Worm (Caenorhabditis elegans) whole organism, young adult: Measurements from ENCODE around the gene str-169.

ENCODE experiments used
- B0336.3 ChIP-seq: fragments of 200-800 bp; sonication (Bioruptor generic); IDR thresholded peaks from 2 replicates; pipeline ENCODE4 v1.3.6; 2022; ENCODE audit warnings: missing genetic modification characterization, missing compliant biosample characterization
- D2030.7 ChIP-seq: fragments of 200-800 bp; sonication (Bioruptor generic); IDR thresholded peaks from 2 replicates; pipeline ENCODE4 v1.3.6; 2022; ENCODE audit warnings: missing genetic modification reagents, missing genetic modification characterization, missing compliant biosample characterization
- F10E7.11 ChIP-seq: sonication (generic microtip); optimal IDR thresholded peaks from 2 replicates; lab custom pipeline; 2017; ENCODE audit warnings: mild to moderate bottlenecking, missing genetic modification characterization, moderate library complexity, missing compliant biosample characterization
- F23B12.7 ChIP-seq: sonication (generic microtip); optimal IDR thresholded peaks from 2 replicates; lab custom pipeline; 2017; ENCODE audit warnings: missing genetic modification characterization, mild to moderate bottlenecking, missing compliant biosample characterization, antibody characterized with exemption, moderate library complexity; ENCODE audit not compliant: insufficient read depth
- F33H1.4 ChIP-seq: fragments of 200-800 bp; sonication (Bioruptor generic); IDR thresholded peaks from 2 replicates; pipeline ENCODE4 v1.3.6; 2022; ENCODE audit warnings: missing genetic modification reagents, missing genetic modification characterization, missing compliant biosample characterization
- F37B4.10 ChIP-seq: fragments of 200-800 bp; sonication (Bioruptor generic); IDR thresholded peaks from 2 replicates; pipeline ENCODE4 v1.3.6; 2022; ENCODE audit warnings: missing genetic modification characterization, missing compliant biosample characterization
- F49E8.2 ChIP-seq: sonication (generic microtip); optimal IDR thresholded peaks from 3 replicates; lab custom pipeline; 2017; ENCODE audit warnings: missing genetic modification characterization, mild to moderate bottlenecking, missing compliant biosample characterization, antibody characterized with exemption, moderate library complexity; ENCODE audit not compliant: insufficient read depth
- F57C9.4 ChIP-seq: sonication (generic microtip); optimal IDR thresholded peaks from 2 replicates; lab custom pipeline; 2017; ENCODE audit warnings: mild to moderate bottlenecking, missing genetic modification characterization, missing compliant biosample characterization
- Y53G8AR.9 ChIP-seq: fragments of 200-800 bp; sonication (Bioruptor generic); conservative IDR thresholded peaks from 2 replicates; pipeline ENCODE4 v1.3.6; 2022; ENCODE audit warnings: missing genetic modification reagents, missing genetic modification characterization, missing compliant biosample characterization
- Y67H2A.10 ChIP-seq: fragments of 200-800 bp; sonication (Bioruptor generic); conservative IDR thresholded peaks from 2 replicates; pipeline ENCODE4 v1.3.6; 2022; ENCODE audit warnings: missing genetic modification reagents, missing genetic modification characterization, missing compliant biosample characterization
- Y79H2A.3 ChIP-seq: fragments of 200-800 bp; sonication (Bioruptor generic); conservative IDR thresholded peaks from 2 replicates; pipeline ENCODE4 v1.3.6; 2022; ENCODE audit warnings: missing genetic modification reagents, missing genetic modification characterization, missing compliant biosample characterization
- akir-1 ChIP-seq: fragments of 200-800 bp; sonication (Bioruptor generic); optimal IDR thresholded peaks from 2 replicates; lab custom pipeline; 2018; ENCODE audit warnings: mild to moderate bottlenecking, missing genetic modification characterization, moderate library complexity, missing compliant biosample characterization
- ama-1 ChIP-seq, 3 experiments: fragments of 150-350 bp in 1 of 3; sonication (generic microtip) in 2 of 3; optimal IDR thresholded peaks; 2 replicates each; lab custom pipeline; 2014 to 2018; ENCODE audit warnings: missing biosample characterization in 2 of 3, missing genetic modification characterization in 2 of 3, missing genetic modification reagents in 2 of 3
- aptf-3 ChIP-seq: fragments of 200-800 bp; sonication (Bioruptor generic); IDR thresholded peaks from 2 replicates; pipeline ENCODE4 v1.3.6; 2022; ENCODE audit warnings: missing genetic modification characterization, missing compliant biosample characterization
- attf-6 ChIP-seq: fragments of 200-800 bp; sonication (Bioruptor generic); IDR thresholded peaks from 2 replicates; pipeline ENCODE4 v1.3.6; 2022; ENCODE audit warnings: missing genetic modification reagents, missing genetic modification characterization, missing compliant biosample characterization
- ccch-3 ChIP-seq: fragments of 200-800 bp; sonication (Bioruptor generic); optimal IDR thresholded peaks from 2 replicates; lab custom pipeline; 2018; ENCODE audit warnings: mild to moderate bottlenecking, missing genetic modification characterization, missing compliant biosample characterization
- cebp-1 ChIP-seq, 2 experiments: fragments of 200-800 bp in 1 of 2; sonication (Bioruptor generic) in 1 of 2; sonication (generic microtip) in 1 of 2; IDR thresholded peaks in 1 of 2; optimal IDR thresholded peaks in 1 of 2; 2 replicates each; pipeline versions ENCODE4 v1.3.6 to Lab custom; 2017 to 2022; ENCODE audit warnings: missing compliant biosample characterization in 2 of 2, missing genetic modification characterization in 2 of 2, mild to moderate bottlenecking in 1 of 2, missing genetic modification reagents in 1 of 2, moderate library complexity in 1 of 2
- ceh-100 ChIP-seq: fragments of 200-800 bp; sonication (Bioruptor generic); IDR thresholded peaks from 2 replicates; pipeline ENCODE4 v1.3.6; 2022; ENCODE audit warnings: missing genetic modification reagents, missing genetic modification characterization, missing compliant biosample characterization
- die-1 ChIP-seq: sonication (generic microtip); optimal IDR thresholded peaks from 2 replicates; lab custom pipeline; 2016; ENCODE audit warnings: missing genotype, mild to moderate bottlenecking, missing genetic modification characterization, missing compliant biosample characterization
- dpl-1 ChIP-seq: fragments of 150-350 bp; optimal IDR thresholded peaks from 2 replicates; lab custom pipeline; 2014; ENCODE audit warnings: missing biosample characterization, missing genetic modification reagents, missing genetic modification characterization
- efl-1 ChIP-seq: fragments of 150-350 bp; optimal IDR thresholded peaks from 2 replicates; lab custom pipeline; 2014; ENCODE audit warnings: missing biosample characterization, missing genetic modification reagents, missing genetic modification characterization
- egrh-3 ChIP-seq: fragments of 200-800 bp; sonication (Bioruptor generic); IDR thresholded peaks from 2 replicates; pipeline ENCODE4 v1.3.6; 2022; ENCODE audit warnings: missing genetic modification reagents, missing genetic modification characterization, missing compliant biosample characterization
- him-1 ChIP-seq: sonication (generic microtip); optimal IDR thresholded peaks from 2 replicates; lab custom pipeline; 2016; ENCODE audit warnings: missing genotype, missing genetic modification reagents, missing genetic modification characterization, missing compliant biosample characterization
- hlh-12 ChIP-seq: sonication (generic microtip); optimal IDR thresholded peaks from 2 replicates; lab custom pipeline; 2016; ENCODE audit warnings: missing genetic modification characterization, missing compliant biosample characterization
- hmg-20 ChIP-seq: fragments of 200-800 bp; sonication (Bioruptor generic); IDR thresholded peaks from 2 replicates; pipeline ENCODE4 v1.3.6; 2022; ENCODE audit warnings: missing genetic modification reagents, missing genetic modification characterization, missing compliant biosample characterization
- lag-1 ChIP-seq: fragments of 200-800 bp; sonication (Bioruptor generic); IDR thresholded peaks from 2 replicates; pipeline ENCODE4 v1.3.6; 2022; ENCODE audit warnings: missing genetic modification reagents, missing genetic modification characterization, missing compliant biosample characterization
- let-526 ChIP-seq: fragments of 200-800 bp; sonication (Bioruptor generic); IDR thresholded peaks from 2 replicates; pipeline ENCODE4 v1.3.6; 2022; ENCODE audit warnings: missing genetic modification reagents, missing genetic modification characterization, missing compliant biosample characterization
- let-607 ChIP-seq, 2 experiments: fragments of 200-800 bp in 1 of 2; sonication (Bioruptor generic) in 1 of 2; sonication (generic microtip) in 1 of 2; optimal IDR thresholded peaks; 2 replicates each; lab custom pipeline; 2016 to 2018; ENCODE audit warnings: mild to moderate bottlenecking in 2 of 2, missing compliant biosample characterization in 2 of 2, missing genetic modification characterization in 2 of 2, moderate library complexity in 2 of 2, missing genotype in 1 of 2
- lin-40 ChIP-seq: sonication (generic microtip); optimal IDR thresholded peaks from 2 replicates; lab custom pipeline; 2016; ENCODE audit warnings: missing genetic modification characterization, mild to moderate bottlenecking, missing compliant biosample characterization, missing genotype, missing genetic modification reagents
- lin-54 ChIP-seq: fragments of 200-800 bp; sonication (Bioruptor generic); optimal IDR thresholded peaks from 2 replicates; lab custom pipeline; 2018; ENCODE audit warnings: mild to moderate bottlenecking, missing genetic modification characterization, missing compliant biosample characterization
- lsl-1 ChIP-seq: fragments of 200-800 bp; sonication (Bioruptor generic); optimal IDR thresholded peaks from 2 replicates; lab custom pipeline; 2018; ENCODE audit warnings: mild to moderate bottlenecking, missing genetic modification characterization, moderate library complexity, missing compliant biosample characterization
- madf-3 ChIP-seq: fragments of 200-800 bp; sonication (Bioruptor generic); IDR thresholded peaks from 2 replicates; pipeline ENCODE4 v1.3.6; 2022; ENCODE audit warnings: missing genetic modification reagents, missing genetic modification characterization, missing compliant biosample characterization
- madf-6 ChIP-seq: fragments of 200-800 bp; sonication (Bioruptor generic); IDR thresholded peaks from 2 replicates; pipeline ENCODE4 v1.3.6; 2022; ENCODE audit warnings: missing genetic modification reagents, missing genetic modification characterization, missing compliant biosample characterization
- mxl-1 ChIP-seq: sonication (generic microtip); optimal IDR thresholded peaks from 2 replicates; lab custom pipeline; 2016; ENCODE audit warnings: missing genetic modification characterization, missing compliant biosample characterization
- nhr-27 ChIP-seq: fragments of 200-800 bp; sonication (Bioruptor generic); optimal IDR thresholded peaks from 2 replicates; lab custom pipeline; 2018; ENCODE audit warnings: mild to moderate bottlenecking, missing genetic modification characterization, moderate library complexity, missing compliant biosample characterization
- snpc-1.1 ChIP-seq: sonication (generic microtip); optimal IDR thresholded peaks from 2 replicates; lab custom pipeline; 2017; ENCODE audit warnings: missing genetic modification characterization, mild to moderate bottlenecking, missing compliant biosample characterization, antibody characterized with exemption, moderate library complexity, missing genotype, missing genetic modification reagents; ENCODE audit not compliant: insufficient read depth
- snpc-3.4 ChIP-seq: sonication (generic microtip); optimal IDR thresholded peaks from 2 replicates; lab custom pipeline; 2017; ENCODE audit warnings: missing genetic modification characterization, mild to moderate bottlenecking, missing compliant biosample characterization, antibody characterized with exemption, moderate library complexity, missing genotype, missing genetic modification reagents
- snpc-4 ChIP-seq, 5 experiments: fragments of 150-350 bp in 1 of 5; sonication (generic microtip) in 4 of 5; optimal IDR thresholded peaks; 2 replicates each; lab custom pipeline; 2014 to 2018; ENCODE audit warnings: missing genetic modification characterization in 5 of 5, missing biosample characterization in 3 of 5, antibody characterized with exemption in 2 of 5, mild to moderate bottlenecking in 2 of 5, missing compliant biosample characterization in 2 of 5, missing genotype in 2 of 5, moderate library complexity in 2 of 5, missing genetic modification reagents in 1 of 5
- tbp1 ChIP-seq: fragments of 200-800 bp; sonication (Bioruptor generic); optimal IDR thresholded peaks from 2 replicates; lab custom pipeline; 2018; ENCODE audit warnings: mild to moderate bottlenecking, missing genetic modification characterization, missing compliant biosample characterization
- tbx-9 ChIP-seq: sonication (generic microtip); optimal IDR thresholded peaks from 2 replicates; lab custom pipeline; 2016; ENCODE audit warnings: borderline replicate concordance, missing genetic modification characterization, inconsistent platforms, missing compliant biosample characterization
- tlf-1 ChIP-seq: fragments of 200-800 bp; sonication (Bioruptor generic); optimal IDR thresholded peaks from 2 replicates; lab custom pipeline; 2018; ENCODE audit warnings: mild to moderate bottlenecking, missing genetic modification characterization, missing compliant biosample characterization
- xnd-1 ChIP-seq: sonication (generic microtip); optimal IDR thresholded peaks from 2 replicates; lab custom pipeline; 2016; ENCODE audit warnings: missing genotype, missing genetic modification reagents, missing genetic modification characterization, missing compliant biosample characterization
- zfh-2 ChIP-seq: fragments of 200-800 bp; sonication (Bioruptor generic); conservative IDR thresholded peaks from 2 replicates; pipeline ENCODE4 v1.3.6; 2022; ENCODE audit warnings: missing genetic modification reagents, missing genetic modification characterization, missing compliant biosample characterization
- ztf-18 ChIP-seq: sonication (generic microtip); optimal IDR thresholded peaks from 2 replicates; lab custom pipeline; 2016; ENCODE audit warnings: missing genotype, mild to moderate bottlenecking, missing genetic modification characterization, missing compliant biosample characterization
- ztf-26 ChIP-seq: sonication (generic microtip); optimal IDR thresholded peaks from 2 replicates; lab custom pipeline; 2017; ENCODE audit warnings: missing genetic modification characterization, missing compliant biosample characterization

str-169 gene

DNA sequence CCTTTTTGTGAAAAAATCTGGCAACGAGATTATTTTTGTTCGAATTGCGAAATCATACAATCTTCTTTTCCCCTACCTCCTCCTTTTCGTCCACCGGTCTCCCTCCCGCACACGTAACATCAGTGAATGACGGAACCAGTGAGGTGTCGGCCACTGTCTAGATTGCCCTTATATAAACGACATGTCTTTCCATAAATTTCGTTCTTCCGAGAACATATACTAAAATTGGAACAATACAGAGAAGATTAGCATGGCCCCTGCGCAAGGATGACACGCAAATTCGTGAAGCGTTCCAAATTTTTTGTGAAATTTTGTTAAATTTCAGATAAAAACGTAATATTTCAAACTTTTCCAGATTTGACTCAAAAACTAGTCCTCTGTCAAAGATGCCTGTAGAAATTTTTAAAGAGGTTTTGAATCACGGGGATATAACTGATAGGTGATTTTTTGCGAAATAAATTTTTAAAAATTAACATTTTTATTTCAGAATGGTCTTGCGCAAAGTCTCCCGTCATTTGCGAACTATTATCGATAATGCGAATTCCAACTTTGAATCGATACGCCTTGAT, 15.0 kb upstream of the str-169 start (continued):
- TF ChIP-seq B0336.3 (GFP tag; lab: Robert Waterston, UW) (no peak), tlf-1 (GFP tag; lab: Kevin White, UChicago) (peak; percentile 11), zfh-2 (GFP tag; lab: Robert Waterston, UW) (no peak), attf-6 (peak; percentile 89), snpc-1.1 (peak; percentile 92), ztf-18 (tag; lab: Kevin White, UChicago) (peak; percentile 69), ztf-26 (tag; lab: Kevin White, UChicago) (peak; percentile 22), Y67H2A.10 (GFP tag; lab: Robert Waterston, UW) (no peak), lsl-1 (GFP tag; lab: Kevin White, UChicago) (peak; percentile 34), F37B4.10 (GFP tag; lab: Robert Waterston, UW) (no peak), snpc-4 (GFP tag; optimal IDR thresholded peaks at IDR 0.05; lab: Kevin White, UChicago) (peak; percentile 91), snpc-4 (tag; optimal IDR thresholded peaks at IDR 0.05; lab: Kevin White, UChicago) (peak; percentile 95 to 99 (median 98)), xnd-1 (tag; lab: Kevin White, UChicago) (no peak), him-1 (tag; lab: Kevin White, UChicago) (peak; percentile 37), ama-1 (optimal IDR thresholded peaks at IDR 0.05; lab: Kevin White, UChicago) (no peak), ama-1 (GFP tag; optimal IDR thresholded peaks at IDR 0.05; lab: Kevin White, UChicago) (no peak), lag-1 (GFP tag; lab: Robert Waterston, UW) (no peak), die-1 (peak; percentile 73), tbp1 (GFP tag; lab: Kevin White, UChicago) (peak; percentile 83), cebp-1 (GFP tag; IDR thresholded peaks at IDR 0.05; lab: Robert Waterston, UW) (peak; percentile 44; the same call in 1 of the 2 replicates), cebp-1 (tag; optimal IDR thresholded peaks at IDR 0.05; lab: Kevin White, UChicago) (no peak), madf-6 (no peak; the same call in 1 of the 2 replicates), F33H1.4 (GFP tag; lab: Robert Waterston, UW) (peak; percentile 46), nhr-27 (no peak), let-607 (tag; optimal IDR thresholded peaks at IDR 0.05; lab: Kevin White, UChicago) (peak in 1 of 2 experiments; percentile 39), egrh-3 (no peak), akir-1 (no peak), lin-54 (GFP tag; lab: Kevin White, UChicago) (no peak), snpc-3.4 (tag; lab: Kevin White, UChicago) (peak; percentile 90), let-526 (GFP tag; lab: Robert Waterston, UW) (no peak), F57C9.4 (tag; lab: Kevin White, UChicago) (no peak), tbx-9 (tag; lab: Kevin White, UChicago) (no peak), D2030.7 (GFP tag; lab: Robert Waterston, UW) (no peak; the same call in 1 of the 2 replicates), Y79H2A.3 (GFP tag; lab: Robert Waterston, UW) (no peak), Y53G8AR.9 (no peak), mxl-1 (tag; lab: Kevin White, UChicago) (peak; percentile 30), ccch-3 (GFP tag; lab: Kevin White, UChicago) (no peak), F23B12.7 (tag; lab: Kevin White, UChicago) (no peak), aptf-3 (GFP tag; lab: Robert Waterston, UW) (0 out of 2 replicates have a peak, but pooled peaks have one; percentile 57), hmg-20 (GFP tag; lab: Robert Waterston, UW) (peak; percentile 73), dpl-1 (GFP tag; lab: Kevin White, UChicago) (no peak), F10E7.11 (tag; lab: Kevin White, UChicago) (no peak), madf-3 (GFP tag; lab: Robert Waterston, UW) (no peak), F49E8.2 (tag; lab: Kevin White, UChicago) (peak; percentile 71), ceh-100 (GFP tag; lab: Robert Waterston, UW) (peak; percentile 46; the same call in 1 of the 2 replicates), hlh-12 (tag; lab: Kevin White, UChicago) (peak; percentile 56), efl-1 (GFP tag; lab: Kevin White, UChicago) (no peak), lin-40 (tag; lab: Kevin White, UChicago) (no peak)
